Worm (Caenorhabditis elegans) whole organism, young adult: Measurements from ENCODE around the gene scl-13.

ENCODE experiments used
- Y67H2A.10 ChIP-seq: fragments of 200-800 bp; sonication (Bioruptor generic); conservative IDR thresholded peaks from 2 replicates; pipeline ENCODE4 v1.3.6; 2022; ENCODE audit warnings: missing genetic modification reagents, missing genetic modification characterization, missing compliant biosample characterization
- ama-1 ChIP-seq, 3 experiments: fragments of 150-350 bp in 1 of 3; sonication (generic microtip) in 2 of 3; optimal IDR thresholded peaks; 2 replicates each; lab custom pipeline; 2014 to 2018; ENCODE audit warnings: missing biosample characterization in 2 of 3, missing genetic modification characterization in 2 of 3, missing genetic modification reagents in 2 of 3
- efl-1 ChIP-seq: fragments of 150-350 bp; optimal IDR thresholded peaks from 2 replicates; lab custom pipeline; 2014; ENCODE audit warnings: missing biosample characterization, missing genetic modification reagents, missing genetic modification characterization
- lsl-1 ChIP-seq: fragments of 200-800 bp; sonication (Bioruptor generic); optimal IDR thresholded peaks from 2 replicates; lab custom pipeline; 2018; ENCODE audit warnings: mild to moderate bottlenecking, missing genetic modification characterization, moderate library complexity, missing compliant biosample characterization
- snpc-1.3 ChIP-seq: sonication (generic microtip); optimal IDR thresholded peaks from 2 replicates; lab custom pipeline; 2017; ENCODE audit warnings: missing genetic modification characterization, mild to moderate bottlenecking, missing compliant biosample characterization, antibody characterized with exemption, moderate library complexity, missing genotype, missing genetic modification reagents; ENCODE audit not compliant: insufficient read depth
- ztf-26 ChIP-seq: sonication (generic microtip); optimal IDR thresholded peaks from 2 replicates; lab custom pipeline; 2017; ENCODE audit warnings: missing genetic modification characterization, missing compliant biosample characterization

DNA sequence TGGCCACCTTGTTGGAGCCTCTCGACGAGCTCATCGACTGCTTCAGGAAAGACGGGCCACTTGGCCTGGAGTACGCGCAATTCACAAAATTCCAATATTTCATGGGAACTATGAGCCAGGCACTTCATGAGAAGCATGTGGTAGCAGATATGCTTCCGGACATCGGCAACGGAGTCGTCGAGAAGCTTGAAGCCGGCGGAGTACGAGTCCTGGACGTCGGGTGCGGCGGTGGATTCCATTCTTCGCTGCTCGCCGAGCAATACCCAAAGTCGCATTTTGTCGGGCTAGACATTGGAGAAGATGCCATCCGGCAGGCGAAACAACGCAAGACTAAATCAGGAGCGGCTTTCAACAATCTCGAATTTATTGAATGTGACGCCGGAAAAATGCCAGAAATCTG lies 37.8 kb downstream of the scl-13 start:
- TF ChIP-seq efl-1 (no peak), Y67H2A.10 (GFP tag; lab: Robert Waterston, UW) (no peak), lsl-1 (no peak), ztf-26 (tag; lab: Kevin White, UChicago) (no peak), ama-1 (optimal IDR thresholded peaks at IDR 0.05; lab: Kevin White, UChicago) (no peak), ama-1 (GFP tag; optimal IDR thresholded peaks at IDR 0.05; lab: Kevin White, UChicago) (no peak), snpc-1.3 (tag; lab: Kevin White, UChicago) (no peak)
